Fruit fly (Drosophila melanogaster): ENCODE measurements around the gene Bcs1.

DNA sequence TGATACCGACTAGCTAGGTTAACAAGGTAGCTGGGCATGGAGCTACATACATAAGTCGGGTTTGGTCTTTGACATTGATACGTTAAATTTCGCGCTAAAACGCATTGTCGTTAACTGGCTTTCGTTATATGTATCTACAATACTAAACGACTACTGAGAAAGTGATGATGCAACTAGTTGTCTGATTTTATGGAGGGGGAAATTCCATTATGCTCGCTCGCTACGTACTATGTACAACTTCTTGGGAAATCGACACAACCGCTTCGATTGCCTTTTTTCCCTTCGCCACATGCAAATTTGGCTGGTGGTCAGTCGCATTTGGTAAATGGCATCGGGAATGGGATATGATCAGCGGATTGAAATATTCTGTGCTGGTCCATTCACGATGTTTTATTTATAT, 2.4 kb upstream of the Bcs1 start:
- TF ChIP-seq CG8478 (optimal IDR thresholded peaks at IDR 0.05) = no peak
- TF ChIP-seq CTCF (optimal IDR thresholded peaks at IDR 0.05) = no peak
